Fruit fly (Drosophila melanogaster): ENCODE data around the gene moody.

DNA sequence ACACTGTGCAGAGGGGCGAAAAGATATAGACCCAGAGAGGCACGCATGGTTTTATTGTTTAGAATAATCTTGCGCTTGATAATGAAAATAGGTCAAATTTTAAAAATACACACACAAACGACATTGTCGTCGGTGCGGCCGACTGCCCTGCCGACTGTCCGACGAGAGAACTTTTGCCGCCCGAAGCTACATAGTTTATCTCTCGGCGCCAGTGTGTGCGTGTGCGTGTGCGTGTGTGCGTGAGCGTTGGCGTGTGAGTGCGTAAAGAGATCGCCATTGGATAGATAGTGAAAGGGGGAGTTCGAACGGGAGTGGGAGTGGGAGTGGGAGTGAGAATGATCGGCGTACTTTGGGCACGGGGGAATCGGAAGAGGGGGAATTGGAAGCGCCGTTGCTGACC is 54.3 kb downstream of the moody start:
- no peak for TF ChIP-seq Sin3A (optimal IDR thresholded peaks at IDR 0.05)
- TF ChIP-seq insv (optimal IDR thresholded peaks at IDR 0.05) = no peak
- TF ChIP-seq Myc (optimal IDR thresholded peaks at IDR 0.05) = no peak
- TF ChIP-seq psq (optimal IDR thresholded peaks at IDR 0.05) = no peak
- no peak for TF ChIP-seq h (optimal IDR thresholded peaks at IDR 0.05)

Data from Kc167 (cell line).